Worm (Caenorhabditis elegans) whole organism, L1 larva: ENCODE results near the gene srh-27.

Experiments used
- C16A3.4 ChIP-seq: fragments of 150-350 bp; optimal IDR thresholded peaks from 2 replicates; lab custom pipeline; 2014; ENCODE audit warnings: missing biosample characterization, missing genetic modification characterization
- C34B4.2 ChIP-seq: sonication (generic microtip); optimal IDR thresholded peaks from 2 replicates; lab custom pipeline; 2017; ENCODE audit warnings: mild to moderate bottlenecking, missing genetic modification characterization, missing compliant biosample characterization
- F16B12.6 ChIP-seq: fragments of 150-350 bp; optimal IDR thresholded peaks from 2 replicates; lab custom pipeline; 2014; ENCODE audit warnings: missing biosample characterization, missing genetic modification characterization
- Y116A8C.19 ChIP-seq: sonication (generic microtip); optimal IDR thresholded peaks from 2 replicates; lab custom pipeline; 2016; ENCODE audit warnings: missing compliant biosample characterization, missing genetic modification characterization, borderline replicate concordance
- aly-2 ChIP-seq: fragments of 150-350 bp; optimal IDR thresholded peaks from 2 replicates; lab custom pipeline; 2014; ENCODE audit warnings: missing biosample characterization, missing genetic modification characterization
- ama-1 ChIP-seq: fragments of 150-350 bp; optimal IDR thresholded peaks from 2 replicates; lab custom pipeline; 2014
- blmp-1 ChIP-seq: fragments of 150-350 bp; optimal IDR thresholded peaks from 2 replicates; lab custom pipeline; 2014; ENCODE audit warnings: missing biosample characterization, missing genetic modification characterization
- ceh-63 ChIP-seq: fragments of 200-800 bp; sonication (Bioruptor generic); optimal IDR thresholded peaks from 2 replicates; lab custom pipeline; 2018; ENCODE audit warnings: mild to moderate bottlenecking, missing genetic modification characterization, missing compliant biosample characterization
- ceh-8 ChIP-seq: fragments of 200-800 bp; sonication (Bioruptor generic); optimal IDR thresholded peaks from 2 replicates; lab custom pipeline; 2018; ENCODE audit warnings: mild to moderate bottlenecking, missing genetic modification characterization, moderate library complexity, missing compliant biosample characterization
- ceh-82 ChIP-seq, 3 experiments: fragments of 150-350 bp in 1 of 3; sonication (generic microtip) in 2 of 3; optimal IDR thresholded peaks; 2 replicates each; lab custom pipeline; 2014 to 2017; ENCODE audit warnings: missing biosample characterization in 3 of 3, missing genetic modification characterization in 3 of 3
- ceh-90 ChIP-seq: sonication (generic microtip); optimal IDR thresholded peaks from 2 replicates; lab custom pipeline; 2016; ENCODE audit warnings: missing genetic modification characterization, missing compliant biosample characterization
- dpl-1 ChIP-seq, 3 experiments: fragments of 150-350 bp in 2 of 3; sonication (generic microtip) in 1 of 3; optimal IDR thresholded peaks; 2 replicates each; lab custom pipeline; 2014 to 2017; ENCODE audit warnings: missing biosample characterization in 3 of 3, missing genetic modification characterization in 3 of 3, missing genetic modification reagents in 3 of 3
- dsc-1 ChIP-seq: sonication (generic microtip); optimal IDR thresholded peaks from 2 replicates; lab custom pipeline; 2016; ENCODE audit warnings: mild to moderate bottlenecking, missing genetic modification characterization, missing compliant biosample characterization
- efl-1 ChIP-seq, 4 experiments: fragments of 150-350 bp; optimal IDR thresholded peaks in 3 of 4; peaks in 1 of 4; 1 replicate in 1 of 4; 2 replicates in 3 of 4; lab custom pipeline; 2014; ENCODE audit warnings: missing biosample characterization in 2 of 4, missing genetic modification characterization in 2 of 4, missing genetic modification reagents in 2 of 4
- efl-3 ChIP-seq: fragments of 200-800 bp; sonication (Bioruptor generic); optimal IDR thresholded peaks from 2 replicates; lab custom pipeline; 2018; ENCODE audit warnings: mild to moderate bottlenecking, missing genetic modification characterization, missing compliant biosample characterization
- egl-27 ChIP-seq, 2 experiments: fragments of 150-350 bp in 1 of 2; sonication (generic microtip); optimal IDR thresholded peaks; 3 replicates each; lab custom pipeline; 2017 to 2018; ENCODE audit warnings: missing biosample characterization in 2 of 2, missing genetic modification characterization in 2 of 2, missing genetic modification reagents in 2 of 2
- elt-3 ChIP-seq, 6 experiments: fragments of 150-350 bp in 1 of 6; sonication (generic microtip); optimal IDR thresholded peaks; 2 replicates each; lab custom pipeline; 2017 to 2018; ENCODE audit warnings: missing biosample characterization in 6 of 6, missing genetic modification characterization in 6 of 6, inconsistent platforms in 1 of 6
- fkh-10 ChIP-seq: sonication (generic microtip); optimal IDR thresholded peaks from 2 replicates; lab custom pipeline; 2017; ENCODE audit warnings: missing biosample characterization, missing genetic modification reagents, missing genetic modification characterization
- fkh-4 ChIP-seq: sonication (generic microtip); optimal IDR thresholded peaks from 2 replicates; lab custom pipeline; 2016; ENCODE audit warnings: missing compliant biosample characterization, missing genetic modification characterization, borderline replicate concordance
- fos-1 ChIP-seq: fragments of 150-350 bp; optimal IDR thresholded peaks from 2 replicates; lab custom pipeline; 2014; ENCODE audit warnings: missing biosample characterization, missing genetic modification characterization
- hlh-4 ChIP-seq: sonication (generic microtip); optimal IDR thresholded peaks from 2 replicates; lab custom pipeline; 2016; ENCODE audit warnings: mild to moderate bottlenecking, missing genetic modification characterization, missing compliant biosample characterization
- hpl-2 ChIP-seq: fragments of 150-350 bp; optimal IDR thresholded peaks from 2 replicates; lab custom pipeline; 2014; ENCODE audit warnings: missing biosample characterization, missing genetic modification reagents, missing genetic modification characterization
- irx-1 ChIP-seq: sonication (generic microtip); optimal IDR thresholded peaks from 2 replicates; lab custom pipeline; 2016; ENCODE audit warnings: missing genetic modification characterization, missing compliant biosample characterization
- lin-13 ChIP-seq: fragments of 150-350 bp; optimal IDR thresholded peaks from 2 replicates; lab custom pipeline; 2014; ENCODE audit warnings: missing biosample characterization, missing genetic modification reagents, missing genetic modification characterization
- lin-14 ChIP-seq: fragments of 200-800 bp; sonication (Bioruptor generic); optimal IDR thresholded peaks from 2 replicates; lab custom pipeline; 2018; ENCODE audit warnings: mild to moderate bottlenecking, missing genetic modification characterization, moderate library complexity, missing compliant biosample characterization
- lin-39 ChIP-seq: fragments of 150-350 bp; optimal IDR thresholded peaks from 2 replicates; lab custom pipeline; 2014; ENCODE audit warnings: missing biosample characterization, missing genetic modification reagents, missing genetic modification characterization
- lir-3 ChIP-seq: sonication (generic microtip); optimal IDR thresholded peaks from 2 replicates; lab custom pipeline; 2016; ENCODE audit warnings: mild to moderate bottlenecking, missing genetic modification characterization, moderate library complexity, missing compliant biosample characterization; ENCODE audit not compliant: poor library complexity
- lsy-2 ChIP-seq, 2 experiments: fragments of 150-350 bp; optimal IDR thresholded peaks; 2 replicates each; lab custom pipeline; 2014; ENCODE audit warnings: missing biosample characterization in 2 of 2, missing genetic modification characterization in 2 of 2
- mab-9 ChIP-seq: fragments of 200-800 bp; sonication (Bioruptor generic); IDR thresholded peaks from 2 replicates; pipeline ENCODE4 v1.3.6; 2022; ENCODE audit warnings: missing genetic modification reagents, missing genetic modification characterization, missing compliant biosample characterization
- mep-1 ChIP-seq: fragments of 150-350 bp; optimal IDR thresholded peaks from 2 replicates; lab custom pipeline; 2014; ENCODE audit warnings: missing biosample characterization, missing genetic modification characterization
- nhr-28 ChIP-seq: fragments of 150-350 bp; optimal IDR thresholded peaks from 2 replicates; lab custom pipeline; 2014; ENCODE audit warnings: missing biosample characterization, missing genetic modification characterization
- nhr-71 ChIP-seq: sonication (generic microtip); optimal IDR thresholded peaks from 2 replicates; lab custom pipeline; 2016; ENCODE audit warnings: mild to moderate bottlenecking, missing genetic modification characterization, moderate library complexity, missing compliant biosample characterization
- nhr-77 ChIP-seq: fragments of 150-350 bp; optimal IDR thresholded peaks from 2 replicates; lab custom pipeline; 2014; ENCODE audit warnings: missing biosample characterization, missing genetic modification characterization
- nhr-84 ChIP-seq: sonication (generic microtip); optimal IDR thresholded peaks from 2 replicates; lab custom pipeline; 2017; ENCODE audit warnings: missing biosample characterization, missing genetic modification characterization
- nhr-85 ChIP-seq: sonication (generic microtip); peaks from one replicate; lab custom pipeline; 2016; ENCODE audit warnings: missing genetic modification characterization, inconsistent platforms, missing compliant biosample characterization
- pag-3 ChIP-seq: sonication (generic microtip); optimal IDR thresholded peaks from 2 replicates; lab custom pipeline; 2017; ENCODE audit warnings: missing genetic modification characterization, mild to moderate bottlenecking, missing compliant biosample characterization, antibody characterized with exemption, borderline replicate concordance; ENCODE audit not compliant: insufficient read depth
- pqm-1 ChIP-seq: sonication (generic microtip); optimal IDR thresholded peaks from 3 replicates; lab custom pipeline; 2017; ENCODE audit warnings: missing biosample characterization, missing genetic modification characterization
- rnt-1 ChIP-seq: sonication (generic microtip); optimal IDR thresholded peaks from 2 replicates; lab custom pipeline; 2016; ENCODE audit warnings: mild to moderate bottlenecking, missing genetic modification characterization, moderate library complexity, missing compliant biosample characterization
- skn-1 ChIP-seq: fragments of 150-350 bp; optimal IDR thresholded peaks from 2 replicates; lab custom pipeline; 2014; ENCODE audit warnings: missing biosample characterization, missing genetic modification characterization
- snpc-4 ChIP-seq: fragments of 150-350 bp; optimal IDR thresholded peaks from 2 replicates; lab custom pipeline; 2014; ENCODE audit warnings: missing biosample characterization, missing genetic modification characterization
- snu-23 ChIP-seq: sonication (generic microtip); optimal IDR thresholded peaks from 2 replicates; lab custom pipeline; 2016; ENCODE audit warnings: missing genetic modification characterization, missing compliant biosample characterization
- sptf-1 ChIP-seq: fragments of 150-350 bp; optimal IDR thresholded peaks from 2 replicates; lab custom pipeline; 2014; ENCODE audit warnings: missing biosample characterization, missing genetic modification characterization
- sup-37 ChIP-seq: fragments of 200-800 bp; sonication (Bioruptor generic); optimal IDR thresholded peaks from 2 replicates; lab custom pipeline; 2018; ENCODE audit warnings: mild to moderate bottlenecking, missing genetic modification characterization, missing compliant biosample characterization
- unc-98 ChIP-seq: fragments of 200-800 bp; sonication (Bioruptor generic); IDR thresholded peaks from 2 replicates; pipeline ENCODE4 v1.3.6; 2022; ENCODE audit warnings: missing genetic modification characterization, missing compliant biosample characterization
- xbp-1 ChIP-seq: sonication (generic microtip); optimal IDR thresholded peaks from 2 replicates; lab custom pipeline; 2016; ENCODE audit warnings: missing genetic modification characterization, missing compliant biosample characterization
- ztf-11 ChIP-seq, 2 experiments: sonication (generic microtip); optimal IDR thresholded peaks; 2 replicates each; lab custom pipeline; 2016 to 2017; ENCODE audit warnings: missing genetic modification characterization in 2 of 2, missing biosample characterization in 1 of 2, missing compliant biosample characterization in 1 of 2

Gene srh-27

ce11 chrII:12494556-12495131 lies 46.3 kb downstream of the srh-27 start, which contains the start of gene col-85 (continued):
- TF ChIP-seq rnt-1 (peak; percentile 68), xbp-1 (tag; lab: Kevin White, UChicago) (peak; percentile 60), nhr-71 (tag; lab: Kevin White, UChicago) (peak; percentile 78), ztf-11 (tag; optimal IDR thresholded peaks at IDR 0.05; lab: Kevin White, UChicago) (peak in 1 of 2 experiments; percentile 16), lir-3 (peak; percentile 44), fkh-10 (GFP tag; lab: Kevin White, UChicago) (peak; percentile 51), lin-13 (GFP tag; lab: Kevin White, UChicago) (peak; percentile 54), ama-1 (lab: Kevin White, UChicago) (no peak), fos-1 (tag; lab: Kevin White, UChicago) (peak; percentile 69), nhr-84 (tag; lab: Kevin White, UChicago) (no peak), mep-1 (tag; lab: Kevin White, UChicago) (peak; percentile 56), snu-23 (GFP tag; lab: Kevin White, UChicago) (peak; percentile 84), egl-27 (tag; optimal IDR thresholded peaks at IDR 0.05; lab: Kevin White, UChicago) (peak in 1 of 2 experiments; percentile 53), ceh-8 (GFP tag; lab: Kevin White, UChicago) (no peak), hlh-4 (tag; lab: Kevin White, UChicago) (no peak), dsc-1 (tag; lab: Kevin White, UChicago) (peak; percentile 75), irx-1 (peak; percentile 57), C34B4.2 (tag; lab: Kevin White, UChicago) (no peak), elt-3 (tag; optimal IDR thresholded peaks at IDR 0.05; lab: Kevin White, UChicago) (peak in 2 of 6 experiments; percentile 10 to 30), blmp-1 (no peak), C16A3.4 (peak; percentile 65), ceh-63 (no peak), snpc-4 (tag; lab: Kevin White, UChicago) (peak; percentile 90), unc-98 (peak; percentile 60; the same call in 1 of the 2 replicates), hpl-2 (GFP tag; lab: Kevin White, UChicago) (peak; percentile 5), nhr-28 (tag; lab: Kevin White, UChicago) (no peak), ceh-90 (tag; lab: Kevin White, UChicago) (no peak), pqm-1 (tag; lab: Kevin White, UChicago) (peak; percentile 11), efl-3 (GFP tag; lab: Kevin White, UChicago) (no peak), pag-3 (tag; lab: Kevin White, UChicago) (no peak), lin-14 (GFP tag; lab: Kevin White, UChicago) (peak; percentile 74), mab-9 (0 out of 2 replicates have a peak, but pooled peaks have one; percentile 41), nhr-85 (peak; percentile 72), Y116A8C.19 (tag; lab: Kevin White, UChicago) (no peak), aly-2 (tag; lab: Kevin White, UChicago) (peak; percentile 49), skn-1 (tag; lab: Kevin White, UChicago) (peak; percentile 53), sup-37 (GFP tag; lab: Kevin White, UChicago) (no peak), fkh-4 (tag; lab: Kevin White, UChicago) (no peak), efl-1 (optimal IDR thresholded peaks at IDR 0.05; lab: Kevin White, UChicago) (peak; percentile 65 to 71), efl-1 (GFP tag; optimal IDR thresholded peaks at IDR 0.05 in 1 of 2; lab: Kevin White, UChicago) (peak; percentile 66 to 97), ceh-82 (tag; optimal IDR thresholded peaks at IDR 0.05; lab: Kevin White, UChicago) (peak; percentile 27 to 79 (median 55)), F16B12.6 (tag; lab: Kevin White, UChicago) (peak; percentile 19)

ce11 chrII:12496981-12497380 lies 48.6 kb downstream of the srh-27 start, which contains the start of gene T21B4.3:
TSS of gene T21B4.3 (minus strand) at chrII:12497081.
- TF ChIP-seq nhr-85 = no peak
- no peak for TF ChIP-seq nhr-77 (tag; lab: Kevin White, UChicago)
- TF ChIP-seq dpl-1 (GFP tag; optimal IDR thresholded peaks at IDR 0.05; lab: Kevin White, UChicago) = no peak
- TF ChIP-seq snpc-4 (tag; lab: Kevin White, UChicago) = no peak
- TF ChIP-seq lsy-2 (tag; optimal IDR thresholded peaks at IDR 0.05; lab: Kevin White, UChicago) = no peak
- TF ChIP-seq rnt-1 = no peak
- TF ChIP-seq hlh-4 (tag; lab: Kevin White, UChicago) = no peak
- TF ChIP-seq mep-1 (tag; lab: Kevin White, UChicago) = no peak
- TF ChIP-seq sptf-1 (tag; lab: Kevin White, UChicago) = no peak
- no peak for TF ChIP-seq snu-23 (GFP tag; lab: Kevin White, UChicago)
- TF ChIP-seq aly-2 (tag; lab: Kevin White, UChicago) = no peak
- no peak for TF ChIP-seq lin-39
- no peak for TF ChIP-seq Y116A8C.19 (tag; lab: Kevin White, UChicago)
